Worm (Caenorhabditis elegans) whole organism, early embryonic: ENCODE data around the gene tab-1.

Source experiments
- B0310.2 ChIP-seq: sonication (generic microtip); optimal IDR thresholded peaks from 2 replicates; lab custom pipeline; 2016; ENCODE audit warnings: mild to moderate bottlenecking, missing genetic modification characterization, missing compliant biosample characterization
- ama-1 ChIP-seq: fragments of 150-350 bp; optimal IDR thresholded peaks from 2 replicates; lab custom pipeline; 2014
- ceh-36 ChIP-seq: sonication (generic microtip); optimal IDR thresholded peaks from 2 replicates; lab custom pipeline; 2016; ENCODE audit warnings: missing genetic modification characterization, inconsistent platforms, missing compliant biosample characterization
- ets-7 ChIP-seq: sonication (generic microtip); optimal IDR thresholded peaks from 2 replicates; lab custom pipeline; 2016; ENCODE audit warnings: missing genotype, missing genetic modification characterization, missing compliant biosample characterization
- hmbx-1 ChIP-seq: sonication (generic microtip); optimal IDR thresholded peaks from 2 replicates; lab custom pipeline; 2016; ENCODE audit warnings: mild to moderate bottlenecking, missing genetic modification characterization, missing compliant biosample characterization
- hmg-4 ChIP-seq: fragments of 200-800 bp; sonication (Bioruptor generic); optimal IDR thresholded peaks from 2 replicates; lab custom pipeline; 2018; ENCODE audit warnings: mild to moderate bottlenecking, missing genetic modification characterization, missing compliant biosample characterization
- hnd-1 ChIP-seq: sonication (generic microtip); optimal IDR thresholded peaks from 2 replicates; lab custom pipeline; 2016; ENCODE audit warnings: missing genetic modification characterization, missing compliant biosample characterization
- sea-1 ChIP-seq: fragments of 200-800 bp; sonication (Bioruptor generic); conservative IDR thresholded peaks from 2 replicates; pipeline ENCODE4 v1.3.6; 2022; ENCODE audit warnings: missing genetic modification characterization, missing compliant biosample characterization
- tbx-37 ChIP-seq: fragments of 200-800 bp; sonication (Bioruptor generic); conservative IDR thresholded peaks from 2 replicates; pipeline ENCODE4 v1.3.6; 2022; ENCODE audit warnings: missing genetic modification reagents, missing genetic modification characterization, missing compliant biosample characterization
- tra-4 ChIP-seq: sonication (generic microtip); optimal IDR thresholded peaks from 2 replicates; lab custom pipeline; 2017; ENCODE audit warnings: missing genetic modification characterization, missing compliant biosample characterization

DNA sequence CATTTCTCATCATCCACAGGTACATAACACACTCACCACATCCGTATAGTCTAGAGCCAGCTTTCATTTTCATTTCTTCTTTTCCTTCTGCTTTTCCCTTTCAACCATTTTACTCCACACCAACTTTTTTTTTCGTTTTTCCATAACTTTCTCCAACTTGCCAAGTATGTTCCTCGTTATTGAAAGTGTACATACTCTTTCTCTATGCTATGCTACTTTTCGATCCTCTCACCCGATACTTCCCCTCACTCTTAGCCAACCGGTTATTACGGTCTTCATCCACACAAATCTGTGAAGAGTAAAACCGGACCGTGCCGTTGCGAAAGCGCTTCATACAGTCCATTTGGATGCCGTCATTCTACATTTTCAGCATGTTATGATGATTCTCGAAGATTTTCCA lies 11.2 kb upstream of the tab-1 start, which contains the start of gene T13C2.2:
- no peak for TF ChIP-seq ama-1
- TF ChIP-seq hmg-4 (GFP tag; lab: Kevin White, UChicago) = no peak
- no peak for TF ChIP-seq sea-1 (GFP tag; lab: Robert Waterston, UW)
- TF ChIP-seq ets-7 = no peak
- no peak for TF ChIP-seq tbx-37
- no peak for TF ChIP-seq tra-4 (tag; lab: Kevin White, UChicago)
- TF ChIP-seq hmbx-1 (tag; lab: Kevin White, UChicago) = no peak
- TF ChIP-seq hnd-1 = no peak
- TF ChIP-seq B0310.2 = no peak
- TF ChIP-seq ceh-36 (tag; lab: Kevin White, UChicago) = no peak
